Worm (Caenorhabditis elegans) whole organism, L4/young adult: Measurements from ENCODE around the gene svh-2.

Source experiments
- W03F9.2 ChIP-seq: fragments of 150-350 bp; optimal IDR thresholded peaks from 2 replicates; lab custom pipeline; 2014; ENCODE audit warnings: missing biosample characterization, missing genetic modification characterization
- dao-5 ChIP-seq: sonication (generic microtip); optimal IDR thresholded peaks from 2 replicates; lab custom pipeline; 2016; ENCODE audit warnings: missing genotype, missing genetic modification characterization, moderate library complexity, missing compliant biosample characterization
- him-1 ChIP-seq: sonication (generic microtip); optimal IDR thresholded peaks from 2 replicates; lab custom pipeline; 2016; ENCODE audit warnings: missing genotype, missing genetic modification reagents, missing genetic modification characterization, missing compliant biosample characterization

The svh-2 gene

ce11 chrX:6613537-6613936 is 60.5 kb downstream of the svh-2 start:
- TF ChIP-seq W03F9.2 (tag; lab: Kevin White, UChicago) (no peak), him-1 (tag; lab: Kevin White, UChicago) (no peak), dao-5 (no peak)
